Worm (Caenorhabditis elegans): ENCODE measurements around the gene mif-4.

- TF ChIP-seq pha-4 (GFP tag; IDR thresholded peaks at IDR 0.05), result no peak
- TF ChIP-seq pha-4 (tag; optimal IDR thresholded peaks at IDR 0.05), result no peak
- TF ChIP-seq egl-27 (tag; optimal IDR thresholded peaks at IDR 0.05), result no peak
- no peak for TF ChIP-seq ceh-44 (GFP tag; IDR thresholded peaks at IDR 0.05)
- TF ChIP-seq mdt-29 (GFP tag; IDR thresholded peaks at IDR 0.05), result no peak
- TF ChIP-seq lin-13 (GFP tag; optimal IDR thresholded peaks at IDR 0.05), result no peak
- TF ChIP-seq arid-1 (GFP tag; conservative IDR thresholded peaks at IDR 0.05), result no peak
- no peak for TF ChIP-seq nhr-28 (tag; optimal IDR thresholded peaks at IDR 0.05)
- no peak for TF ChIP-seq nhr-48 (tag; optimal IDR thresholded peaks at IDR 0.05)
These were observed 41.7 kb downstream of the mif-4 start, which contains the start of gene hil-2 for ce11 chrIV:6294081-6294480.
